Fruit fly (Drosophila melanogaster) whole organism: ENCODE results near the gene CG18170.

ENCODE experiments used
- CG8478 ChIP-seq: fragments of >200 bp; optimal IDR thresholded peaks from 2 replicates; lab custom pipeline; 2018; ENCODE audit warnings: inconsistent platforms
- Dll ChIP-seq: fragments of >200 bp; optimal IDR thresholded peaks from 2 replicates; lab custom pipeline; 2017
- EcR ChIP-seq, 2 experiments: fragments of >200 bp; optimal IDR thresholded peaks; 2 replicates each; lab custom pipeline; 2017; ENCODE audit warnings: missing biosample characterization in 2 of 2, missing genetic modification characterization in 2 of 2, missing genetic modification reagents in 2 of 2
- pan ChIP-seq: fragments of >200 bp; optimal IDR thresholded peaks from 2 replicates; lab custom pipeline; 2017
- psq ChIP-seq: fragments of >200 bp; optimal IDR thresholded peaks from 2 replicates; lab custom pipeline; 2017
- usp ChIP-seq: fragments of >200 bp; optimal IDR thresholded peaks from 2 replicates; lab custom pipeline; 2017; ENCODE audit warnings: missing biosample characterization, missing genetic modification characterization, mixed read lengths

The CG18170 gene

DNA sequence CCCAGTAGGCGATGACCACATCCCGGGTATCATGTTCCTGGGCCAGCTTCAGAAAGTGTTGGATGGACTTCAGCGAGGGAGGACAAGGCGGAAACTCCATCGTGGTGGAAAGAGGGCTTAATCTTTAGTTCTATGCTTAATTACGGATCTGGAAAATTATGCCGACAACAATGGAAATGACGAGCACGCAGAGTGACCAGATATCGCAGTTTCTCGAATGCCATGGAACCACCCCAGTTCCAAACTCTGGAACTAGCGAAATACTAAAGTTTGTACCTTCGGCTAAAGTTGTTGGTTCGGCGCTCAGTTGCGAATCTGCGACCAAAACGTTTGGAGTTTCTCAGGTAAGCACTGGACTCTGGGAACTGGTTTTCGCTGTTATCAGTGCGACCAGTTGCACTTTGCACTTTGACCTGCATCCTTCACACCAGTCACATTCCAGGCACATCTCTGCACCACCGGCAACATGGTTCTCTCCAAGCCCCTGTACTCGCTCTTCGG lies 50.0 kb downstream of the CG18170 start, which contains the start of the genes CG7970 and Vta1:
TSS of gene CG7970 (plus strand) at position 51 of the 501 bp plus-strand sequence.
TSS of gene Vta1 (minus strand) at position 201 of the 501 bp plus-strand sequence.
- TF ChIP-seq usp (GFP tag; lab: Kevin White, UChicago) (no peak), CG8478 (lab: Kevin White, UChicago) (no peak), EcR (GFP tag; optimal IDR thresholded peaks at IDR 0.05; lab: Kevin White, UChicago) (no peak), Dll (lab: Kevin White, UChicago) (no peak), pan (lab: Kevin White, UChicago) (no peak), psq (lab: Kevin White, UChicago) (no peak)

DNA sequence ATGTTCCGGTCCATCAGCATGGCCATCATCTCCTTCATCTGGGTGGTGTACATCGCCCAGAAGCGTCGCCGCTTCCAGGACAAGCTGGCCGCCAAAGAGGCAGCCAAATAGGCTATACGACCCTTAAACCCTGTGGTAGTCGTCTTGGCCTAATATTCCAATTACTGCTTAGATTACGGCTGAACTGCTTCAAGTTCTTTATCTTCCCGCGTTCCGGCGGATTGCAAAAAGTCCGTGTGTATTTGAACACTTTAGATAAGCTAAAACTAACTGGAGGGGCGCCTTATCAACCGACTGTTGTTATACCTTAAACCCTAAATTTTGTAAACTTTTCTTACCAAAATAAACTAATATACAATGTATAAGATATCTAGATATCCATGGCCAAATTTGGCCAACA lies 51.0 kb downstream of the CG18170 start:
- TF ChIP-seq usp (GFP tag; lab: Kevin White, UChicago) = no peak
- TF ChIP-seq CG8478 (lab: Kevin White, UChicago) = no peak
- TF ChIP-seq pan (lab: Kevin White, UChicago) = no peak
- no peak for TF ChIP-seq psq (lab: Kevin White, UChicago)
- no peak for TF ChIP-seq Dll (lab: Kevin White, UChicago)
- no peak for TF ChIP-seq EcR (GFP tag; optimal IDR thresholded peaks at IDR 0.05; lab: Kevin White, UChicago)

DNA sequence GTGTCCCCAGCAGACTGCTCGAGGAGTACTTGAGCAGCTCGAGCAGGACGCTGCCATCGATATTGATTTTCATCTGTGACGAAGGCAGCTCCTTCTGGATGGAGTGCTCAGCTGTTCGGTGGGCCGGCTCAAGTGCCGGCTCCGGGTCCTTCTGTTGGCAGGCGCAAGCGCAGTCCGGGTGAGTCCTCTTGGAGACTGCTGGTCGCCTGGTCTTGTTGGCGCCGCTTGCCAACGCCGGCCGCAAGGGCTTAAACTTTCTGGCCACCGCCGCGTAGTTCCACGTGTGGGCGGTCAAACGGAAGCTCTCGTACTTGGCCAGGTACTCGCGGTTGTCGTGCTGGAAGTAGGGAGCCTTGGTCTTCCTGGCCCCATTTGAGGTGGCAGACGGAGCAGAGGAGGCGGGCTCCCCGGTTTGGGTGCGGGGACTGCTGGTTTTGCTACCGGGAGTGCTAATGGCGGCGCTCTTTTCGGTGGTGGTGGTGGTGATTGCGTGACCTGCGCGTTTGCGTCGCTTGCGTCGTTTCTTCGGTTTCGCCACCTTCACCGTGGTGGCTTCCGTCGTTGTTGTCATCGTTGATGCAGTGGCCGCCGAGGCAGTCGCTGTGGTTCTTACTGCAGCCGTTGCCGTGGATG lies 59.1 kb downstream of the CG18170 start:
- TF ChIP-seq Dll (lab: Kevin White, UChicago) (no peak), usp (GFP tag; lab: Kevin White, UChicago) (no peak), pan (lab: Kevin White, UChicago) (no peak), psq (lab: Kevin White, UChicago) (no peak), EcR (GFP tag; optimal IDR thresholded peaks at IDR 0.05; lab: Kevin White, UChicago) (no peak), CG8478 (lab: Kevin White, UChicago) (no peak)

DNA sequence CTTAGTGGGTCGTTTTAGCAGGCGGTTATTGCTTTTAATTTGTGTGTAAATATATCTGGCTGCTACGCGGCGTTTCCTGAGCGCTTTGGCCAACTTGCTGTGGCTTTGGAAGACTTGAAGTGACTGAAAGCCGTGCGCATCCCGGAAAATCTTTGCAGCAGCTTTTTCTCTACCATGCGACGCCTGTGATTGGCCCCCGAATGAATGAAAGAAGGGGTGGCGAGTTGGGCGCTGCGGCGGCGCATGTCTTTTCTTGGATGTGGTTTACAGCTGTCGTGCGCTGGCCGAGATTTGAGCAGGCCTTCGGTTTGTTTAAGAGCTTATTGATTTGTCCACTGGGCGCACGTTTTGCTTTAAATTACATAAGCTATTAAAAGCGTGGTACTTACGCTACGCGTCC lies 60.8 kb downstream of the CG18170 start:
- TF ChIP-seq usp (GFP tag; lab: Kevin White, UChicago) (no peak), psq (lab: Kevin White, UChicago) (no peak), EcR (GFP tag; optimal IDR thresholded peaks at IDR 0.05; lab: Kevin White, UChicago) (no peak), CG8478 (lab: Kevin White, UChicago) (no peak), pan (lab: Kevin White, UChicago) (no peak), Dll (lab: Kevin White, UChicago) (no peak)

DNA sequence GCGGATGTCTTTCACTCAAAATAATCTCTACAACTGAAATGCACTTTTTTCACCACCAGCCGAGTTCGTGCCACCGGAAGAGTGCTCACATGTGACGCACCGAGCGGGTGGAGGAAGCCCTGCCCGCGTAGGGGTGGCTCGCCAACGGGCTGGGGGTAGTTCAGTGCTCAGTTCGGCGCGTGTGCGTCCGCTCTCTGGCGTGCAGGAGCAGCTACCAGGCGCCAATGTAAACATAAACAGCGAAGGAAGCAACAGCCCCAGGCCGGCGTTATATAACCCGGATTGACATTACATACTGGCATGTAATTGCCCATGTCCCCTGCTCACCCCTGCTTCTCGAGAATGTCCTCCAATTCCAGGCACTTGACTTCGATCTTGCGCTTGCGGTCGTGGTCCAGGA lies 61.5 kb downstream of the CG18170 start:
- TF ChIP-seq Dll (lab: Kevin White, UChicago) (no peak), usp (GFP tag; lab: Kevin White, UChicago) (no peak), psq (lab: Kevin White, UChicago) (no peak), pan (lab: Kevin White, UChicago) (no peak), EcR (GFP tag; optimal IDR thresholded peaks at IDR 0.05; lab: Kevin White, UChicago) (no peak), CG8478 (lab: Kevin White, UChicago) (no peak)

DNA sequence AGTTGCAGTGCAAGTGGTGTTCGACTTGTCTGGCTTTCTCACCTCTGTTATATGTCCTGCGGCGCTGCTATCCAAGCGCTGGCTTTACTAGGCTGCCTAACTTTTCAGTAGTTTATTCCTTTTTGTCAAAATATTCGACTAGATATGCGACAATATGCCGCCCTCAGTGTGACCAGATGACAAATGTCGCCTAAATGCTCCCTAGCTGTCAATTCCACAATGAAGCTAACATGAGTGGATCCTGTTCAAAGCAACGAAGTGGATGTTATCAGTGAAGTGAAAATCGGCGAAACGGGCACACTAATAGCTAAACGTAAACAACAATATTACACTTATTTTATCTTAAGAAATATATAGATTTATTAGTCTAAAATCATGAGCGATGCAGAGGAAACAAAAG lies 62.1 kb downstream of the CG18170 start, which contains the start of the genes Srrm234 and CG7974:
TSS of gene Srrm234 (minus strand) at position 189 of the 400 bp plus-strand sequence.
TSS of gene CG7974 (plus strand) at position 263 of the 400 bp plus-strand sequence.
- TF ChIP-seq Dll (lab: Kevin White, UChicago) (no peak), EcR (GFP tag; optimal IDR thresholded peaks at IDR 0.05; lab: Kevin White, UChicago) (no peak), psq (lab: Kevin White, UChicago) (no peak), pan (lab: Kevin White, UChicago) (no peak), usp (GFP tag; lab: Kevin White, UChicago) (no peak)

DNA sequence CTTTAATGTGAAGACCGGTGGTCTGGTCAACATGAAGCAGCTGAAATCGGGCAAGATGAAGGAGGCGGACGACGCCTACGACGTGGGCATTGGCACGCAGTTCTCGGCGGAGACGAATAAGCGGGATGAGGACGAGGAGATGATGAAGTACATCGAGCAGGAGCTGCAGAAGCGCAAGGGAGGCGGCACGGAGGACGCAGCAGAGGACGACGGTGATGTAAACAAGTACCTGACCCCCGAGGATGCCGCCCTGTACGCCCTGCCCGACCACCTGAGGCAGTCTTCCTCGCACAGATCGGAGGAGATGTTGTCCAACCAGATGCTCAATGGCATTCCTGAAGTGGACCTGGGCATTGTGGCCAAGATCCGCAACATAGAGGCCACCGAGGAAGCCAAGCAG lies 62.8 kb downstream of the CG18170 start:
- TF ChIP-seq psq (lab: Kevin White, UChicago) (no peak), CG8478 (lab: Kevin White, UChicago) (no peak), pan (lab: Kevin White, UChicago) (no peak), EcR (GFP tag; optimal IDR thresholded peaks at IDR 0.05; lab: Kevin White, UChicago) (no peak), Dll (lab: Kevin White, UChicago) (no peak), usp (GFP tag; lab: Kevin White, UChicago) (no peak)
